Worm (Caenorhabditis elegans): ENCODE data around the gene R13H4.6.

The R13H4.6 gene

ce11 chrV:11825662-11826061 lies 37.3 kb upstream of the R13H4.6 start, which contains the start of gene D2023.4:
TSS of gene D2023.4 (minus strand) at chrV:11825762.
- TF ChIP-seq aly-1 (tag; optimal IDR thresholded peaks at IDR 0.05), result no peak
- TF ChIP-seq tbx-11 (GFP tag; IDR thresholded peaks at IDR 0.05), result no peak
- TF ChIP-seq tra-4 (tag; optimal IDR thresholded peaks at IDR 0.05), result no peak

- TF ChIP-seq B0310.2 (tag; optimal IDR thresholded peaks at IDR 0.05) (no peak), ets-7 (tag; optimal IDR thresholded peaks at IDR 0.05) (no peak), F13C5.2 (tag; optimal IDR thresholded peaks at IDR 0.05) (no peak), tbx-11 (GFP tag; IDR thresholded peaks at IDR 0.05) (no peak), flt-1 (GFP tag; IDR thresholded peaks at IDR 0.05) (no peak), scrt-1 (GFP tag; IDR thresholded peaks at IDR 0.05) (no peak), pes-1 (GFP tag; IDR thresholded peaks at IDR 0.05) (no peak), ceh-13 (GFP tag; optimal IDR thresholded peaks at IDR 0.05) (no peak), tra-4 (tag; optimal IDR thresholded peaks at IDR 0.05) (no peak), hnd-1 (tag; optimal IDR thresholded peaks at IDR 0.05) (no peak), hmg-4 (GFP tag; optimal IDR thresholded peaks at IDR 0.05) (no peak), aly-1 (tag; optimal IDR thresholded peaks at IDR 0.05) (no peak), tbx-37 (GFP tag; conservative IDR thresholded peaks at IDR 0.05) (no peak), hmbx-1 (tag; optimal IDR thresholded peaks at IDR 0.05) (no peak), sea-1 (GFP tag; conservative IDR thresholded peaks at IDR 0.05) (no peak)
Observed at ce11 chrV:11826967-11827366, 36.0 kb upstream of the R13H4.6 start, which contains the start of the genes mpst-1 and D2023.6. TSS of gene mpst-1 (minus strand) at chrV:11827067. TSS of gene D2023.6 (plus strand) at chrV:11827354.

DNA sequence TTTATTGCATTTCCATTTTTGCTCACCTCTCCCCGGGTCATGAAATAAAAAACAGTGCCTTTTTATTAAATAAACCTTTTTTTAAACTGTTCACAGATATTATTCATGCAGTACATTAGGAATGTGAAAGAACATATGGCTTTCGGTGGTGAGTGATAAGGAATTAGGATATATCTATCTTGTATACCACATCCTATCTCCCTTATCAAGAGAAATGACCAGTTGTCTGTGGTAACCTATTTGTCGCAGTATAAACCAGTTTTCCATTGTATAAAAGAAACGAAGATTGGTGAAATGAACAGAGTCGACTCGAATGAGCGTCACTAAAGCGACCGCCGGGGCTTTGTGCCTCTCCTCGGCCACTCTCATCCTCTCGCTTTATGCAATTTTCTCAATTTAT lies 33.6 kb upstream of the R13H4.6 start, which contains the start of gene col-158:
Gene col-158, plus strand, starts transcription at position 301 of the 400 bp plus-strand sequence.
- TF ChIP-seq B0310.2 (tag; optimal IDR thresholded peaks at IDR 0.05) (no peak), hmbx-1 (tag; optimal IDR thresholded peaks at IDR 0.05) (no peak), tbx-11 (GFP tag; IDR thresholded peaks at IDR 0.05) (no peak)

DNA sequence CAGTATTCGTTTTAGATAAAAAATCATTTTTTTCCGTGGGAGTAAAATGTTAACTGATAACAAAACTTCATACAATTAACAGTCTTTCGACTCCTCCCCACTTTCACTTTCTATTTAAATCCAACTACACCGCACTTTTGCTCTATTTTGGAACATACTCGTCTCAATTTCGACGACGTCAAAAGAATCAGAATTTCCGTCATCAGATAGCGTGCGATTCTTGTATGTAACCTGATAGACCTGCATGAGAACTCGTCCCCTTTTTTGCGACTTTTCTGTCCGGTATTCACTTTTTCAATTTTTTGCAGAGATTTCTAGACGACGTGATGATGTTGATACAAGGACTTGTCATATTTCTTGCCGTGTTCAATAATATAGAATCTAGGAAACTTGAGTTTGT lies 29.6 kb upstream of the R13H4.6 start, which contains the start of gene pho-8:
Gene pho-8, plus strand, starts transcription at position 301 of the 400 bp plus-strand sequence.
- TF ChIP-seq tra-4 (tag; optimal IDR thresholded peaks at IDR 0.05) (no peak), scrt-1 (GFP tag; IDR thresholded peaks at IDR 0.05) (no peak), ama-1 (optimal IDR thresholded peaks at IDR 0.05) (no peak), pes-1 (GFP tag; IDR thresholded peaks at IDR 0.05) (no peak), ceh-36 (tag; optimal IDR thresholded peaks at IDR 0.05) (no peak), B0310.2 (tag; optimal IDR thresholded peaks at IDR 0.05) (no peak), hnd-1 (tag; optimal IDR thresholded peaks at IDR 0.05) (no peak), tbx-11 (GFP tag; IDR thresholded peaks at IDR 0.05) (no peak), aly-1 (tag; optimal IDR thresholded peaks at IDR 0.05) (no peak), hmg-4 (GFP tag; optimal IDR thresholded peaks at IDR 0.05) (no peak), F13C5.2 (tag; optimal IDR thresholded peaks at IDR 0.05) (no peak)

DNA sequence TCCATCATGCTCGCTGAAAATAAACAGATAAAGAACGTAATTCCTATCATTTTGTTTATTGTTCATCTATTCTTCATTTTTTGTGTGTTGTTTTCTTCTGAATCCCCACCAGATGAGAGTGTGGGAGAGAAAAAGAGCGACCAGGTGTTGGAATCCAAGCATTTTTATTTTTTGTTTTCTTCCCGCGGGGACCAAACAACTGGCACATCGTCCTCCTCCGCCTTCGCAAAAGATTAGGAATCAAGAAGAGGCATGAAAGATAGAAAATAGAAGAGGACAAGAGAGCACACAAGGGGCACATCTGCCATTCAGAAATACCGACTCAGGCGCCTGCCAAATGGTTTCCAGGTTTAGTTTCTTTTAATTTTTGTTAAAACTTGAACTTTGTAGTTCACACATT lies 26.8 kb upstream of the R13H4.6 start, which contains the start of gene R13H4.2:
Gene R13H4.2, plus strand, starts transcription at position 319 of the 400 bp plus-strand sequence.
- no peak for TF ChIP-seq ets-7 (tag; optimal IDR thresholded peaks at IDR 0.05)
- no peak for TF ChIP-seq hnd-1 (tag; optimal IDR thresholded peaks at IDR 0.05)
- TF ChIP-seq F13C5.2 (tag; optimal IDR thresholded peaks at IDR 0.05), result no peak
- TF ChIP-seq ceh-13 (GFP tag; optimal IDR thresholded peaks at IDR 0.05), result no peak
- TF ChIP-seq ama-1 (optimal IDR thresholded peaks at IDR 0.05), result no peak
- TF ChIP-seq sea-1 (GFP tag; conservative IDR thresholded peaks at IDR 0.05), result no peak
- TF ChIP-seq tra-4 (tag; optimal IDR thresholded peaks at IDR 0.05), result no peak
- TF ChIP-seq tbx-37 (GFP tag; conservative IDR thresholded peaks at IDR 0.05), result no peak
- TF ChIP-seq tbx-11 (GFP tag; IDR thresholded peaks at IDR 0.05), result no peak

ce11 chrV:11839220-11839619 lies 23.7 kb upstream of the R13H4.6 start, which contains the start of gene idpb-5:
TSS of gene idpb-5 (plus strand) at chrV:11839520.
- no peak for TF ChIP-seq hnd-1 (tag; optimal IDR thresholded peaks at IDR 0.05)
- TF ChIP-seq ceh-36 (tag; optimal IDR thresholded peaks at IDR 0.05), result no peak

DNA sequence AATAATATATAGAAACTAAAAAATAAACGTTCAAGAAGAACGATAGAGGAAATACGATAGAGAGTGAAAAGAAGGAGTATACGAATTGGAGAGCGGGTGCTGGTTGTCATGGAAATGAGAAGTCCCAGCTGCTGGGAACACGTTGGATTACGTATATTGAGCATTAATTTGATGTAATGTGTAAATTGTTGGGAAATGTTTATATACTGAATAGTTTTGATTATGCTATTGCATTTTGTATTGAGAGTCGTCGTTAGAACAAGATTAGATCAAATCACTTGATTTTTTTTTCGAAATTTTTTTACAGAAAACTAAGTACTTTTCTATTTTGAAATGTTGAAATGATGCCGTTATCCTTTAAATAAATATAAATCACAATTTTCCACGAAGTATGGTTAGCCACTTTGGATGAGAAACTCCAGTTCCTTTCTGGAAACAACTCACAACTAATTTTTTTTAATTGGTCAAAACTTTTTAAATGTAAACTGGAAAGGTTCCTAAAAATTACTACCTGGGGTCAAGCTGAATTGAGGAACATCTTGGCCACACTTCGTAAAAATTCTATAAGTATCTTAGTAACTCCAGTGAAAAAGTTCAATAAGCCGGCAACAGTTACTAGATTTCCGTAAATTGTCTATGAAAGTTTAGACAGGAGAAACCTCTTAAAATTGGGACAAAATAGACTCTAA lies 19.1 kb upstream of the R13H4.6 start, which contains the start of gene nphp-4:
Gene nphp-4, minus strand, starts transcription at position 51 of the 689 bp plus-strand sequence.
- TF ChIP-seq hmg-4 (GFP tag; optimal IDR thresholded peaks at IDR 0.05), result no peak
- TF ChIP-seq hmbx-1 (tag; optimal IDR thresholded peaks at IDR 0.05), result no peak
- TF ChIP-seq flt-1 (GFP tag; IDR thresholded peaks at IDR 0.05), result no peak
- TF ChIP-seq ama-1 (optimal IDR thresholded peaks at IDR 0.05), result no peak
- no peak for TF ChIP-seq ets-7 (tag; optimal IDR thresholded peaks at IDR 0.05)
- TF ChIP-seq B0310.2 (tag; optimal IDR thresholded peaks at IDR 0.05), result no peak
- no peak for TF ChIP-seq tra-4 (tag; optimal IDR thresholded peaks at IDR 0.05)
- TF ChIP-seq scrt-1 (GFP tag; IDR thresholded peaks at IDR 0.05), result no peak
- TF ChIP-seq tbx-11 (GFP tag; IDR thresholded peaks at IDR 0.05), result no peak

DNA sequence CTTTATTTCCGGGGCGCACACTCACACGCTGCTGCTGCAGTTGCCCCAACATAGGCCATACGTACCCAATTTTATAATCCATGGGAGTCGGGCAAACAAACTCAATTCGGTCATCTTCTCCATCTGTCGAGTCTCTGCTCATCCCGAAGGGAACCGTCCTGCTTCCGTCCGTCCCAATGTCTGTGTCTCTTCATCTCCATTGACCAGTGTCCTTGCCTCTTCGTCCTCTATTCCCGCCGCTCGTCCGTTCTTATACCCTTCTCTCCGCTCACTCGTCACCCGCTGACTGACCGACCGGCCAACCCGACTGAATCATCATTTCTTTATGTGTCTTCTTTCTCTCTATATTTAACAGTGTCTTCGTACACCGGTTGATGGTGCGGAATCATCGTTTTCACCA lies 18.1 kb upstream of the R13H4.6 start:
- TF ChIP-seq F13C5.2 (tag; optimal IDR thresholded peaks at IDR 0.05), result peak; percentile 27
- TF ChIP-seq scrt-1 (GFP tag; IDR thresholded peaks at IDR 0.05), result no peak
- peak; percentile 47 for TF ChIP-seq ets-7 (tag; optimal IDR thresholded peaks at IDR 0.05)
- TF ChIP-seq ceh-36 (tag; optimal IDR thresholded peaks at IDR 0.05), result no peak
- peak; percentile 84 for TF ChIP-seq hmg-4 (GFP tag; optimal IDR thresholded peaks at IDR 0.05)
- TF ChIP-seq pes-1 (GFP tag; IDR thresholded peaks at IDR 0.05), result no peak
- TF ChIP-seq flt-1 (GFP tag; IDR thresholded peaks at IDR 0.05), result 0 out of 2 replicates have a peak, but pooled peaks have one; percentile 34
- TF ChIP-seq aly-1 (tag; optimal IDR thresholded peaks at IDR 0.05), result peak; percentile 74
- no peak for TF ChIP-seq tbx-11 (GFP tag; IDR thresholded peaks at IDR 0.05)
- TF ChIP-seq ceh-13 (GFP tag; optimal IDR thresholded peaks at IDR 0.05), result no peak
- no peak for TF ChIP-seq hmbx-1 (tag; optimal IDR thresholded peaks at IDR 0.05)
- TF ChIP-seq sea-1 (GFP tag; conservative IDR thresholded peaks at IDR 0.05), result no peak
- TF ChIP-seq ama-1 (optimal IDR thresholded peaks at IDR 0.05), result no peak
